Fruit fly (Drosophila melanogaster) whole organism, wandering third instar larva: ENCODE data around the gene Ifrd1.

ENCODE experiments used
- Abd-B ChIP-seq: fragments of >200 bp; optimal IDR thresholded peaks from 2 replicates; lab custom pipeline; 2017; ENCODE audit warnings: missing biosample characterization, missing genetic modification characterization
- CG32264 ChIP-seq: fragments of 200-800 bp; sonication (Bioruptor generic); optimal IDR thresholded peaks from 2 replicates; lab custom pipeline; 2016; ENCODE audit warnings: missing biosample characterization, missing genetic modification characterization
- GATAd ChIP-seq: sonication (Bioruptor generic); optimal IDR thresholded peaks from 2 replicates; lab custom pipeline; 2016; ENCODE audit warnings: missing biosample characterization, missing genetic modification characterization
- N ChIP-seq: fragments of >200 bp; optimal IDR thresholded peaks from 2 replicates; lab custom pipeline; 2018; ENCODE audit warnings: missing biosample characterization, missing external identifiers, missing genetic modification characterization
- Sp1 ChIP-seq: fragments of 200-800 bp; sonication (Bioruptor generic); optimal IDR thresholded peaks from 3 replicates; lab custom pipeline; 2019; ENCODE audit warnings: missing biosample characterization, mild to moderate bottlenecking, missing genetic modification characterization, moderate library complexity
- Vsx2 ChIP-seq: fragments of 200-300, 225-300 bp; sonication (Bioruptor generic); optimal IDR thresholded peaks from 2 replicates; lab custom pipeline; 2018; ENCODE audit warnings: missing biosample characterization, missing genetic modification characterization; ENCODE audit not compliant: partially characterized antibody
- br ChIP-seq: fragments of 200-800 bp; sonication (Bioruptor generic); optimal IDR thresholded peaks from 2 replicates; lab custom pipeline; 2016; ENCODE audit warnings: missing biosample characterization, missing genetic modification characterization
- dl ChIP-seq, 2 experiments: fragments of 175-275, 200-275 bp in 1 of 2; fragments of 200-275 bp in 1 of 2; sonication (Bioruptor generic); optimal IDR thresholded peaks; lab custom pipeline; 2018; ENCODE audit warnings: mild to moderate bottlenecking in 2 of 2, missing biosample characterization in 2 of 2, missing genetic modification characterization in 2 of 2, moderate library complexity in 2 of 2; ENCODE audit not compliant: partially characterized antibody in 2 of 2, insufficient read depth in 1 of 2
- dsf ChIP-seq: sonication (Bioruptor generic); optimal IDR thresholded peaks from 2 replicates; lab custom pipeline; 2016; ENCODE audit warnings: missing biosample characterization, missing genetic modification characterization, borderline replicate concordance
- fru ChIP-seq: fragments of 200-800 bp; sonication (Bioruptor generic); optimal IDR thresholded peaks from 3 replicates; lab custom pipeline; 2016; ENCODE audit warnings: missing biosample characterization, mild to moderate bottlenecking, missing genetic modification characterization
- pan ChIP-seq: fragments of >200 bp; optimal IDR thresholded peaks from 2 replicates; lab custom pipeline; 2017
- psq ChIP-seq: fragments of 200-800 bp; sonication (Bioruptor generic); optimal IDR thresholded peaks from 3 replicates; lab custom pipeline; 2017; ENCODE audit warnings: missing biosample characterization, mild to moderate bottlenecking, missing genetic modification characterization, moderate library complexity
- sage ChIP-seq: fragments of 200-800 bp; sonication (Bioruptor generic); optimal IDR thresholded peaks from 2 replicates; lab custom pipeline; 2016; ENCODE audit warnings: missing biosample characterization, mild to moderate bottlenecking, missing genetic modification characterization
- tai ChIP-seq: sonication (Bioruptor generic); optimal IDR thresholded peaks from 2 replicates; lab custom pipeline; 2016; ENCODE audit warnings: missing biosample characterization, missing genetic modification characterization

DNA sequence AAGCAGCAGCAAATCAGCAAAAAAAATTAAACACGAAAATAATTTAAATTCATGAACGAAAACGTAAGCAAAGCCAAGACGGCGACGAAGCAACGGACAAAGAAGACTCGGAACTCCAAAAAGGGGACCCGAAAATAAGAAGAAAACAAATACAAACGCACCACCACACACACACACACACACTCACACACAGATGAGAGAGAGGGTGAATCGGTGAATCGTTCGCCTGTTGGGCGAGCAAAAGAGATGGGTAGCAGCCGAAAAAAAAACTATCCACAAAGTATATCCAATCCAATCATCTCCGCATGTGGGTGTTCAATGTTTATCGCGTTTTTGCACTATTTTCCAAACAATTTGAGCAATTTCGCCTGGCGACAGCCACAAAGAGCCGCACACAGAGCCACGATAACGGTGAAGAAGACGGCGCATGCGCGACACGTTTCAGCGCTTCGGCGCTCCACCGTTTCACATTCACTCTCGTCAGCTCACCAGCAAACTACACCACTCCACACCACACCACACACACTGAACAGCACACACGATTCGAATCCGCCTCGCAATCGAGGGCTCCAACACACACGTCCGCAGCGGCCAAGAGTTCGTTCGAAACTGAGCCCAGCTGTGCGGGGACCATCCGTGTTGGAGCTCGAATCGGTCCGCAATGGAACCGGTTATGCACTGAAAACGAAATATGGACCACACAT is 44.5 kb downstream of the Ifrd1 start, which contains the start of gene Duox:
- TF ChIP-seq br (GFP tag; lab: Kevin White, UChicago) (no peak), CG32264 (GFP tag; lab: Kevin White, UChicago) (no peak), dl (GFP tag; optimal IDR thresholded peaks at IDR 0.05; lab: Kevin White, UChicago; ENCODE audit: insufficient read depth in 1 of 2, partially characterized antibody in 2 of 2) (peak; percentile 12 to 32), sage (GFP tag; lab: Kevin White, UChicago) (no peak), psq (GFP tag; lab: Kevin White, UChicago) (peak; percentile 89), Abd-B (no peak), Sp1 (GFP tag; lab: Kevin White, UChicago) (no peak), N (GFP tag; lab: Kevin White, UChicago) (no peak), dsf (GFP tag; lab: Kevin White, UChicago) (no peak), tai (GFP tag; lab: Kevin White, UChicago) (no peak), fru (GFP tag; lab: Kevin White, UChicago) (no peak), GATAd (GFP tag; lab: Kevin White, UChicago) (no peak), Vsx2 (peak; percentile 7), pan (lab: Kevin White, UChicago) (no peak)
